Worm (Caenorhabditis elegans) whole organism, L2 larva: Measurements from ENCODE around the gene K12H6.9.

Experiments
- Y55F3AM.14 ChIP-seq: fragments of 200-800 bp; sonication (Bioruptor generic); optimal IDR thresholded peaks from 2 replicates; lab custom pipeline; 2018; ENCODE audit warnings: mild to moderate bottlenecking, missing genetic modification characterization, missing compliant biosample characterization
- ZK546.5 ChIP-seq: sonication (generic microtip); optimal IDR thresholded peaks from 2 replicates; lab custom pipeline; 2017; ENCODE audit warnings: missing biosample characterization, missing genetic modification characterization
- ama-1 ChIP-seq: fragments of 150-350 bp; optimal IDR thresholded peaks from 2 replicates; lab custom pipeline; 2018; ENCODE audit warnings: inconsistent platforms
- blmp-1 ChIP-seq: sonication (generic microtip); optimal IDR thresholded peaks from 2 replicates; lab custom pipeline; 2017; ENCODE audit warnings: missing genetic modification characterization, mild to moderate bottlenecking, missing compliant biosample characterization, antibody characterized with exemption, moderate library complexity; ENCODE audit not compliant: insufficient read depth
- ceh-16 ChIP-seq: fragments of 150-350 bp; optimal IDR thresholded peaks from 2 replicates; lab custom pipeline; 2014; ENCODE audit warnings: missing biosample characterization, missing genetic modification characterization
- ceh-82 ChIP-seq: fragments of 150-350 bp; optimal IDR thresholded peaks from 2 replicates; lab custom pipeline; 2014; ENCODE audit warnings: missing biosample characterization, missing genetic modification characterization
- fos-1 ChIP-seq: fragments of 150-350 bp; optimal IDR thresholded peaks from 2 replicates; lab custom pipeline; 2014; ENCODE audit warnings: missing biosample characterization, missing genetic modification characterization
- gmeb-1 ChIP-seq: fragments of 150-350 bp; optimal IDR thresholded peaks from 2 replicates; lab custom pipeline; 2014; ENCODE audit warnings: missing biosample characterization, missing genetic modification characterization
- lin-11 ChIP-seq: fragments of 150-350 bp; sonication (generic microtip); optimal IDR thresholded peaks from 2 replicates; lab custom pipeline; 2014; ENCODE audit warnings: missing biosample characterization, missing genetic modification characterization, inconsistent platforms, mixed read lengths
- lin-13 ChIP-seq: fragments of 150-350 bp; optimal IDR thresholded peaks from 2 replicates; lab custom pipeline; 2014; ENCODE audit warnings: missing biosample characterization, missing genetic modification reagents, missing genetic modification characterization
- lin-39 ChIP-seq: fragments of 150-350 bp; optimal IDR thresholded peaks from 2 replicates; lab custom pipeline; 2014; ENCODE audit warnings: missing biosample characterization, missing genetic modification reagents, missing genetic modification characterization
- mbf-1 ChIP-seq: sonication (generic microtip); optimal IDR thresholded peaks from 2 replicates; lab custom pipeline; 2017; ENCODE audit warnings: missing biosample characterization, missing genetic modification characterization
- mdl-1 ChIP-seq, 2 experiments: fragments of 150-350 bp in 1 of 2; sonication (generic microtip) in 1 of 2; optimal IDR thresholded peaks; 2 replicates each; lab custom pipeline; 2017; ENCODE audit warnings: missing biosample characterization in 2 of 2, missing genetic modification characterization in 2 of 2
- nhr-10 ChIP-seq: sonication (generic microtip); optimal IDR thresholded peaks from 2 replicates; lab custom pipeline; 2017; ENCODE audit warnings: missing biosample characterization, missing genetic modification characterization
- nhr-129 ChIP-seq: fragments of 150-350 bp; optimal IDR thresholded peaks from 2 replicates; lab custom pipeline; 2014; ENCODE audit warnings: missing biosample characterization, missing genetic modification characterization
- nhr-21 ChIP-seq: fragments of 150-350 bp; optimal IDR thresholded peaks from 2 replicates; lab custom pipeline; 2014; ENCODE audit warnings: missing biosample characterization, missing genetic modification characterization
- nhr-23 ChIP-seq: fragments of 150-350 bp; optimal IDR thresholded peaks from 2 replicates; lab custom pipeline; 2014; ENCODE audit warnings: missing biosample characterization, missing genetic modification reagents, missing genetic modification characterization
- nhr-237 ChIP-seq: fragments of 150-350 bp; optimal IDR thresholded peaks from 2 replicates; lab custom pipeline; 2014; ENCODE audit warnings: missing biosample characterization, missing genetic modification characterization
- nhr-25 ChIP-seq: fragments of 150-350 bp; sonication (generic microtip); optimal IDR thresholded peaks from 3 replicates; lab custom pipeline; 2014; ENCODE audit warnings: missing biosample characterization, missing genetic modification characterization
- nhr-77 ChIP-seq: fragments of 150-350 bp; optimal IDR thresholded peaks from 2 replicates; lab custom pipeline; 2014; ENCODE audit warnings: missing biosample characterization, missing genetic modification characterization
- peb-1 ChIP-seq: fragments of 150-350 bp; optimal IDR thresholded peaks from 2 replicates; lab custom pipeline; 2014; ENCODE audit warnings: missing biosample characterization, missing genetic modification characterization
- sem-4 ChIP-seq: fragments of 150-350 bp; optimal IDR thresholded peaks from 2 replicates; lab custom pipeline; 2014; ENCODE audit warnings: missing biosample characterization, missing genetic modification reagents, missing genetic modification characterization
- sma-3 ChIP-seq: sonication (generic microtip); optimal IDR thresholded peaks from 2 replicates; lab custom pipeline; 2016; ENCODE audit warnings: missing genetic modification reagents, missing genetic modification characterization, missing compliant biosample characterization
- sma-9 ChIP-seq, 2 experiments: fragments of 150-350 bp in 1 of 2; sonication (generic microtip) in 1 of 2; optimal IDR thresholded peaks; 2 replicates each; lab custom pipeline; 2014 to 2016; ENCODE audit warnings: missing genetic modification characterization in 2 of 2, mild to moderate bottlenecking in 1 of 2, missing biosample characterization in 1 of 2, missing compliant biosample characterization in 1 of 2, missing genetic modification reagents in 1 of 2, moderate library complexity in 1 of 2
- unc-39 ChIP-seq: fragments of 150-350 bp; optimal IDR thresholded peaks from 2 replicates; lab custom pipeline; 2014; ENCODE audit warnings: missing biosample characterization, missing genetic modification characterization
- unc-55 ChIP-seq: fragments of 150-350 bp; sonication (generic microtip); optimal IDR thresholded peaks from 3 replicates; lab custom pipeline; 2014; ENCODE audit warnings: missing biosample characterization, missing genetic modification reagents, missing genetic modification characterization
- ztf-11 ChIP-seq: sonication (generic microtip); optimal IDR thresholded peaks from 2 replicates; lab custom pipeline; 2017; ENCODE audit warnings: missing biosample characterization, missing genetic modification characterization

Gene K12H6.9

DNA sequence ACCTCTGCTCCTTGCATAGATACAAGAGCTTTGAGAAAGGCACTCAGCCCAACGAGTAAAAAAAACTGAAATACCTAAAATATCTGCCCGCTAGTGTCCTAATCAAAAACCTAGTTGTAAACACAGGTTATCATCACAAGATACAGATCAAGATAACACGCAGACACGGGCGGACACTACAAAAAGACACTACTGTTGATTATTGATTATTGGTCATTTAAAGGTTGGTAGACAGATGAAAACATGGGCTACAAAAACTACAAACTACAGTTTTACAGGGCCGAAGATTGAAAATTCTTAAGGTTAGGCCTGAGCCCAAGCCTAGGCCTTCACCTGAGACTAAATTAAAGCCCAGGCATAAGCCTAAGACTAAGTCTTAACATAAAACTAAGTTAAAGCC is 34.6 kb downstream of the K12H6.9 start:
- TF ChIP-seq lin-11 (tag; lab: Kevin White, UChicago) (no peak), sma-9 (GFP tag; optimal IDR thresholded peaks at IDR 0.05; lab: Kevin White, UChicago) (peak; percentile 20), sma-9 (tag; optimal IDR thresholded peaks at IDR 0.05; lab: Kevin White, UChicago) (no peak)
- TF ChIP-seq, all 48 proteins: peak for 1

DNA sequence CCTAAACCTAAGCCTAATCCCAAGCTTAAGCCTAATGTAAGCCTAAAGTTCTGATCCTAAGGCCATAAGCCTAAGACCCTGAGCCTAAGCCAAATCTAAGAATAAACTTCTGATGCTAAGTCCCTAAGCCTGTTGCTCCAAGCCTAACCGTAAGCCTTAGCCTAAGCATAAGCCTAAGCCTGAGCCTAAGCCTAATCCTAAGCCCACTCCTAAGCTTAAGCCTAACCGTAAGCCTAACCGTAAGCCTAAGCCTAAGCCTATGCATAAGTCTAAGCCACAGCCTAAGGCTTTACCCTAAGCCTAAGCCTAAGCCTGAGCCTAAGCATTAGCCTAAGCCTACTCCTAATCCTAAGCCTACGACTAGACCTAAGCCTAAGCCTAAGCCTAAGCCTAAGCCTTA is 35.1 kb downstream of the K12H6.9 start:
- no peak for TF ChIP-seq peb-1
- no peak for TF ChIP-seq nhr-77

DNA sequence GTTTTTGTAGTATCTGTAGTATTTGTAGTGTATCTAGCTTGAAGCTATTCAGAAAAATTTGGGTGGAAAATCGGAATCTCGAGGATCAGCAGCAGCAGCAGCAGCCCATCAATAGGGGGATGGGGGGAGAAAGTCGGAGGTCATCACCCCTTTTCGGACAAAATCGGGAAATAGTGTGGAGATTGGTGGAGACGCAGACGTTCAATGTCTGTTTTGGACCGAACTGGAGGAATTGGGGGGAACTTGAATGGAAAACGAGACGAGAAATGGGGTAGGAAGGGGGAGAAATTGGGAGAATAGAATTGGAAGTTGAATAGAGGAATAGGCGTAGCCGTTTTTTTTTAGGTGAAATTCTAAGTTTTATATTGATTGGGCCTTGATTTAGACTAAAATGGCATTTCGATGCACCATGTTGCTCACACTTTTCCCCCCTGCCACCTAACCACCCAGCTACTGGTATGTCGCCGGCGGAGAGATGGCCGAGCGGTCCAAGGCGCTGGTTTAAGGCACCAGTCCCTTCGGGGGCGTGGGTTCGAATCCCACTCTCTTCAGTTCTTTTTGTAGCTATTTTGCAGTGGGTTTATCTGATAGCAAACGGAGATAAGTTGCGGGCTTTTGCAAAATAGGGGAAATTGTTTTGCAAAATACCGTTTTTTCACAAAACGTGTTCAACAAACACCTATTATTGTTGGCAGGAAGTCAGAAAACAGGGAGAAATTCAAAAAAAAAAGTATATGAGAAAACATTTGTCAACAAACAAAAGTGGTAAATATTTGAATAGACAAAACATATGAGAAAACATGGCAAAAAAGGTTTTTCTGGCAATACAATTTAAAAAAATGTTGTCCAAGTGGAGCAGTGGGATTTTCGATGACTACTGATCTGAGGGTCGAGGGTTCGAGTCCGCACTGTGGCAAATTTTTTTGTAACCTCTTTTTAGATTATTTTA is 35.9 kb downstream of the K12H6.9 start:
- TF ChIP-seq nhr-21 (tag; lab: Kevin White, UChicago) (peak; percentile 16), ama-1 (lab: Kevin White, UChicago) (no peak), nhr-129 (tag; lab: Kevin White, UChicago) (peak; percentile 2)

DNA sequence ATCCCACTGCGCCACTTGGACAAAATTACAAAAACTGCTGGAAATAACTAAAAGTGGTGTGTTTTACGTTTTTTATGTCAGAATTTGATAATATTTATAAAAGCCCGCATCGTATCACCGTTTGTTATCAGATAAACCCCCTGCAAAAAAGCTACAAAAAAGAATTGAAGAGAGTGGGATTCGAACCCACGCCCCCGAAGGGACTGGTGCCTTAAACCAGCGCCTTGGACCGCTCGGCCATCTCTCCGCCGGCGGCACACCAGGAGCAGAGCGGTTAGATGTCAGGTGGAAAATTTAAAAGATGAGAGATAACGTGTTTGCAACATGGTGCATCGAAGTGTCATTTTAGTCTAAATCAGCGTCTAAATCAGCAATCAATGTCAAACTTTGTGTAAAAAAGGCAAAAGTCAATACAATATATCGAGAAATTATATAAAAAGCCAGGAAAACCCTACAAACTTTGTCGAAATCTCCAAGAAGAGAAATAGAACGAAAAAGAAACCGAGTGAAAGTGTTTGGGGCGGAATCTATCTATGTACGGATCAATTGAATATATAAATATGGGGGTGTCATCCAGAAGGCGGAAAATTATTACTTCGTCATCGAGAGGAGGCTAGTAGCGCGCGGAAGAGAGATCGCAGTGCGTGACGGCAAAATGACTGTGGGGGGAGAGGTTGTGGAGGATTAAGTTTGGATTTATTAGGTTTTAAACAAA is 37.3 kb downstream of the K12H6.9 start:
- peak; percentile 18 for TF ChIP-seq gmeb-1
- peak; percentile 19 for TF ChIP-seq nhr-129 (tag; lab: Kevin White, UChicago)
- TF ChIP-seq ZK546.5 (tag; lab: Kevin White, UChicago), result no peak
- no peak for TF ChIP-seq blmp-1 (tag; lab: Kevin White, UChicago)
- TF ChIP-seq unc-55 (GFP tag; lab: Kevin White, UChicago), result peak; percentile 11
- peak; percentile 13 for TF ChIP-seq lin-11 (tag; lab: Kevin White, UChicago)

DNA sequence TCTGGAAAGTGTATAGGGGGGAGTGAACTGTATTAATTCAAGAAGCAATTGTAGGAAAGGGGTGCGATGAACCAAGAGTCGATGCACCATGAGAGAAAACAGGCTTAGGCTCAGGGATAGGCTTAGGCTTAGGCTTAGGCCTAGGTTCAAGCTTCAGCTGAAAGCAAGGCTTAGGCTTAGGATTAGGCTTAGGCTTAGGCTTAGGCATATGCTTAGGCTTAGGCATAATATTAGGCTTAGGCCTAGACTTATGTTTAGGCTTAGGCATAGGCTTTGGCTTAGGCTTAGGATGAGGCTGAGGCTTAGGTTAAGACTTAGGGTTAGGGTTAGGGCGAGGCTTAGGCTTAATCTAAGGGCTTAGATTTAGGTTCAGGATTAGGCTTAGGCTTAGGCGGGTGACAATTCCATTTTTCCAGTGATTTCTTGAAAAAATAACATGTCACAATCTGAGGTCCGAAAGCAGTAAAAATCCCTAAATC is 38.4 kb downstream of the K12H6.9 start:
- TF ChIP-seq mdl-1 (tag; optimal IDR thresholded peaks at IDR 0.05; lab: Kevin White, UChicago), result no peak
- TF ChIP-seq nhr-129 (tag; lab: Kevin White, UChicago), result no peak
- TF ChIP-seq unc-39 (tag; lab: Kevin White, UChicago), result no peak
- TF ChIP-seq ceh-16 (tag; lab: Kevin White, UChicago), result no peak
- no peak for TF ChIP-seq nhr-10 (tag; lab: Kevin White, UChicago)
- no peak for TF ChIP-seq mbf-1 (tag; lab: Kevin White, UChicago)
- TF ChIP-seq fos-1, result no peak
- TF ChIP-seq ztf-11 (tag; lab: Kevin White, UChicago), result no peak
- TF ChIP-seq nhr-237 (tag; lab: Kevin White, UChicago), result no peak
- TF ChIP-seq peb-1, result no peak
- TF ChIP-seq lin-11 (tag; lab: Kevin White, UChicago), result no peak
- no peak for TF ChIP-seq Y55F3AM.14 (GFP tag; lab: Kevin White, UChicago)
- no peak for TF ChIP-seq sma-3 (GFP tag; lab: Kevin White, UChicago)
- TF ChIP-seq ceh-82 (tag; lab: Kevin White, UChicago), result no peak
- TF ChIP-seq lin-39, result no peak
- no peak for TF ChIP-seq lin-13 (GFP tag; lab: Kevin White, UChicago)
- TF ChIP-seq ama-1 (lab: Kevin White, UChicago), result no peak
- no peak for TF ChIP-seq nhr-25 (tag; lab: Kevin White, UChicago)
- TF ChIP-seq, all 48 proteins: peak for 0

DNA sequence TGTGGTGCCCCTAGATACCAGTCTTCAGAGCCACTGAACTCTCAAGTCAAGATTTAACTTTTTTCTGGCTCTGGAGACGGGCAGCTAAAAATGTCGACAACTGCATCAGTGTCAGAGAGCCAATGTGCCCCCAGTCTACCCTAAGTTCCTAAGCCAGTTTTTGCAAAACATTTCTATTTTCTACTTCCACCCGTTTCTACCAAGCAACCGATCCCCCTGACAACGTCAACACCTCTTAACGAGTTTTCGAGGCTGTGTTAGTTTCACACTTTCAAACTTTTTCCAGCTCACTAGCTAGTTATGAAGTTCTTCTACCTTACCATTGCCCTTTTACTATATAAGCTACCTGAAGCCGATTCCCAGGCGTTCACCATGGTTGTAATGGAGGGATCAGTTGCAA is 40.0 kb downstream of the K12H6.9 start, which contains the start of gene Y110A2AL.5:
Y110A2AL.5 (plus strand) TSS at position 301 of the 400 bp plus-strand sequence.
- TF ChIP-seq lin-13 (GFP tag; lab: Kevin White, UChicago), result no peak
- TF ChIP-seq nhr-25 (tag; lab: Kevin White, UChicago), result no peak
- no peak for TF ChIP-seq ceh-16 (tag; lab: Kevin White, UChicago)
- no peak for TF ChIP-seq sem-4 (tag; lab: Kevin White, UChicago)
- no peak for TF ChIP-seq lin-11 (tag; lab: Kevin White, UChicago)
- no peak for TF ChIP-seq ztf-11 (tag; lab: Kevin White, UChicago)
- TF ChIP-seq nhr-23, result no peak
- TF ChIP-seq lin-39, result no peak
